Worm (Caenorhabditis elegans) whole organism, early embryonic: ENCODE results near the gene srt-54.

ENCODE experiments used
- B0310.2 ChIP-seq: sonication (generic microtip); optimal IDR thresholded peaks from 2 replicates; lab custom pipeline; 2016; ENCODE audit warnings: mild to moderate bottlenecking, missing genetic modification characterization, missing compliant biosample characterization
- ama-1 ChIP-seq: fragments of 150-350 bp; optimal IDR thresholded peaks from 2 replicates; lab custom pipeline; 2014

DNA sequence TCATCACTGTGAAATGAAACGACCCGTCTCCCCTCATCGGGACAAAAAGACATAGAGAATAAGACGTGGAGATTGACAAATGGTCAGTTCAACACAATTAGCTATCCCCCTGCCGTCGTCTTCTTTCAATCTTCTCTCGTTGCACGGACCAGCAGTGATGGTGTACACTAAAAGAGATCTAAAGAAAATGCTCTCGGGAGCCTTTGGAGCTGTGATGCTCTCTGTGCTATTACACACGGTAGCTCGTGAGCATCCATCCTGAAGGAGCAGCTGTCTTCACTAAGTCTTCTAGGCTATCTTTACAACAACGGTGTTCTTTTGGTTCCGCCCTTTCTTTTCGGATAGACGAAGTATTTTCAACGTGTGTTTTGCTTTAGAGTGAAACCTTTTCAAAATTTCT, 44.3 kb downstream of the srt-54 start:
- no peak for TF ChIP-seq B0310.2 (tag; lab: Kevin White, UChicago)
- no peak for TF ChIP-seq ama-1
